Fruit fly (Drosophila melanogaster): ENCODE measurements around the gene CG6927.

Gene CG6927

DNA sequence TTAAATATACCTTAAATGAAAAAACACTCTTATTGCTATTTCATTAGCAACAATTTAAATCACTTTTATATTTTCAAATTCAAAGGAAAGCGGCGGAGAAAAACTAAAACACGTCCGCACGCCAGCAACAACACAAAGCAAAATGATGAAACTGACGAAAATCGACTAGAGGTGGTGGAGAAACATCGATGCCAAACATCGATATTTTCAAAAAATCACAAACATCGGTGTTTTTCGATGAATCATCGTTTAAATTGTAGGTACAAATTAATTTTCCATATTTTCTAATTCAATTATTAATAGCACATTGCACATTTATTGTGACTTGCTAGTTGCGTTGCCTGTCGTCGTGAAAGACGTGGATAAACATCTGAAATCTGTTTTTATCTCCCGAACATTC is 24.3 kb downstream of the CG6927 start:
- no peak for TF ChIP-seq pad (GFP tag; optimal IDR thresholded peaks at IDR 0.05)
- peak; percentile 28 for TF ChIP-seq bab1 (GFP tag; optimal IDR thresholded peaks at IDR 0.05)
- no peak for TF ChIP-seq Hr96 (GFP tag; optimal IDR thresholded peaks at IDR 0.05)
- TF ChIP-seq kay (GFP tag; ENCODE audit: borderline replicate concordance), result peak; percentile 79
- TF ChIP-seq Crg-1 (GFP tag; optimal IDR thresholded peaks at IDR 0.05), result peak; percentile 3
- peak; percentile 42 for TF ChIP-seq tj (GFP tag; optimal IDR thresholded peaks at IDR 0.05)
- TF ChIP-seq CG1620 (GFP tag; optimal IDR thresholded peaks at IDR 0.05), result peak; percentile 1

DNA sequence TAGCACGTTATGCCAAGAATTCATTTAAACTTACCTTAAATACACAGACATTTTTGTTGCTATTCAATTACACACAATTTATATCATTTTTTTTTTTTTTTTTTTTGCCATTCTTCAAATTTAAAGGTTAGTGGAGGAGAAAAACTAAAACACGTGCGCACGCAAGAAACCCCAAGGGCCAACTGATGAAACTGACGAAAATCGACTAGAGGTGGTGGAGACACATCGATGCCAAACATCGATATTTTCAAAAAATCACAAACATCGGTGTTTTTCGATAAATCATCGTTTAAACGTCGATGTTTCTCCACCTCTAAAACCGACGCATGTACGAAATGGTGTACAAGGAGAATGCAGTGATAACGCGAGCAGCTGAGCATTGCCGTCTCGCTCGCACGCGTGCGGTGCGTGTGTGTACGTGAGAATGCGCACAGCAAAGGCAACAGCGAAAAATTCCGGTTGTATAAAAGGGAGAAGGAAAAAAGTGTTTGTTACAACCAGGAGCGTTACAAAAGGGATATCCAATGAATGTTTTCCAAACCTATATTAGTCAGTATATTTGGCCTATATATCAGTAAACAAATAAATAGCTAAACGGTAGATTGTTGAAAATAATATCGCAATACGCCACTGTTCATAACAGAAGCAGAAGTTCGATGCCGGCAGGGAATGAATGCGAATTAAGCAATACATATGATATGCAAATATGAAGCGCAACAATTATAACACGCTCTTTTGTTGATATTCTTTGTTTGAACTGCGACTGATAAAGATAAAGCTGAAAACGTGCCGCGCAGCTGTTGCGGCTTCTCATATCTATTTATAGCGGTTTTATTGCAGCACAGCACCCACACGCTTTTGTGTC is 29.5 kb downstream of the CG6927 start:
- no peak for TF ChIP-seq cnc (optimal IDR thresholded peaks at IDR 0.05)
- no peak for TF ChIP-seq CG5204 (GFP tag; optimal IDR thresholded peaks at IDR 0.05)
- no peak for TF ChIP-seq Clk (GFP tag; optimal IDR thresholded peaks at IDR 0.05)
- peak; percentile 39 for TF ChIP-seq tj (GFP tag; optimal IDR thresholded peaks at IDR 0.05)
- no peak for TF ChIP-seq cic (GFP tag; optimal IDR thresholded peaks at IDR 0.05)
- no peak for TF ChIP-seq kay (GFP tag; ENCODE audit: borderline replicate concordance)
- peak; percentile 53 for TF ChIP-seq ovo (GFP tag; optimal IDR thresholded peaks at IDR 0.05)
- TF ChIP-seq toe (GFP tag; optimal IDR thresholded peaks at IDR 0.05), result no peak
- TF ChIP-seq CG7045 (GFP tag; optimal IDR thresholded peaks at IDR 0.05), result no peak
- no peak for TF ChIP-seq CG14711 (tag; optimal IDR thresholded peaks at IDR 0.05)
- no peak for TF ChIP-seq CG33017 (tag; optimal IDR thresholded peaks at IDR 0.05)
- peak; percentile 12 for TF ChIP-seq bab1 (GFP tag; optimal IDR thresholded peaks at IDR 0.05)
- TF ChIP-seq CG12768 (GFP tag; optimal IDR thresholded peaks at IDR 0.05), result no peak
- no peak for TF ChIP-seq CG11617 (GFP tag; optimal IDR thresholded peaks at IDR 0.05)
- TF ChIP-seq CG7101 (tag; optimal IDR thresholded peaks at IDR 0.05), result no peak
- TF ChIP-seq CG1620 (GFP tag; optimal IDR thresholded peaks at IDR 0.05), result no peak
- peak; percentile 29 for TF ChIP-seq Crg-1 (GFP tag; optimal IDR thresholded peaks at IDR 0.05)
- TF ChIP-seq Hr96 (GFP tag; optimal IDR thresholded peaks at IDR 0.05), result no peak
- peak; percentile 9 for TF ChIP-seq Mnt (GFP tag; optimal IDR thresholded peaks at IDR 0.05)
- TF ChIP-seq pad (GFP tag; optimal IDR thresholded peaks at IDR 0.05), result no peak

DNA sequence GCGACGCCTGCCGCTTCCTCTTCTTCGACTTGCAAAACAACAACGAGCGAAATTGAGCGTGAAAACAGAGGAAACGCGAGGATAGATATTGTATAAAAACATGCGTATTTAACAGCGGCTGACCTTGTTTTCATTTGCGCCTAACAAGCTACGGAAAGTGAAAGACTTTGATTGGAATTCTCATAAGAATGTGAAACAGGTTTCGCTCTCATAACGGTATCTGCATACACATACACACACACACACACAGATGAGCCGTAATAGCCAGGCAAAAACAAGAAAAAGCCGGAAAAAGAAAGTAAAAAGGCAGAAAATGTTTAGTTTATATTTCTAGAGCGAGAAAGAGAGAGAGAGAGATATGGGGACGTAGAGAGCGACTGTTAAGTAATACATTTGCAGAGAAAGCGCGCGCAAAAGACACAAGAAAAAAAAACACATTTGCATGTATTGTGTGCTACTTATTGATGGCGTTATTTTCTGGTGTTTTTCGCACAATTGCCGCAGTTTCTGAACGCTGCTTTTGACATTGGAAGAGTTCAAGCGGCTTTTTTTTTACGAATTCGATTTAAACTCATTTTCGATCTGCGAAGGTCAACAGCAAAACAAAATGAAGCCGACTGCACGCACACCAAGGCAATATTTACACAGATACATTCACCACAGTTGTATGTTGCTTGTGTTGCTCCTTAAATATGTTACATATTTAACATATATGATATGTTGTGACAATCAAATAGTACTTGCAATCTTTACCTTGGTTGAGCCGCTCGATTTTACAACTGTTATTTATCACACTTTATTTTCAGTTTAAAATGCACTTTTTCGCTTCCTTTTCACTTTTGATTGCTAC is 30.7 kb downstream of the CG6927 start:
- TF ChIP-seq CG1620 (GFP tag; optimal IDR thresholded peaks at IDR 0.05) (peak; percentile 3), Mnt (GFP tag; optimal IDR thresholded peaks at IDR 0.05) (peak; percentile 18), bab1 (GFP tag; optimal IDR thresholded peaks at IDR 0.05) (peak; percentile 18), CG33017 (tag; optimal IDR thresholded peaks at IDR 0.05) (no peak), pad (GFP tag; optimal IDR thresholded peaks at IDR 0.05) (no peak), Hr96 (GFP tag; optimal IDR thresholded peaks at IDR 0.05) (no peak), CG14711 (tag; optimal IDR thresholded peaks at IDR 0.05) (no peak), cnc (optimal IDR thresholded peaks at IDR 0.05) (no peak), Crg-1 (GFP tag; optimal IDR thresholded peaks at IDR 0.05) (no peak), Clk (GFP tag; optimal IDR thresholded peaks at IDR 0.05) (no peak), CG12768 (GFP tag; optimal IDR thresholded peaks at IDR 0.05) (no peak), CG11617 (GFP tag; optimal IDR thresholded peaks at IDR 0.05) (no peak), cic (GFP tag; optimal IDR thresholded peaks at IDR 0.05) (no peak), tj (GFP tag; optimal IDR thresholded peaks at IDR 0.05) (peak; percentile 40), CG7045 (GFP tag; optimal IDR thresholded peaks at IDR 0.05) (no peak), CG5204 (GFP tag; optimal IDR thresholded peaks at IDR 0.05) (no peak), ovo (GFP tag; optimal IDR thresholded peaks at IDR 0.05) (peak; percentile 78), kay (GFP tag; ENCODE audit: borderline replicate concordance) (no peak), CG7101 (tag; optimal IDR thresholded peaks at IDR 0.05) (peak; percentile 13), toe (GFP tag; optimal IDR thresholded peaks at IDR 0.05) (no peak)

DNA sequence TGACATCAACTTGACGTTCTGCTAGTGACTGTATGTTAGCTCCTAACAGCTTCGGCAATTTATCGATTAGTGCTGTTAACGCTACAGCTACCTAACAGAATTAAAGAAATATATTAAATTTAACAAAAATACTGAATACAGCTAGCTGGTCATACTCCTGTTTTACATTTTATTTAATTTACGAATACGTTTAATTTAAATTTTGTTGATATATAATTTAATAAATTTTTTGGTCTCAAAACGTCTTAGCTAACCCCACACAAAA is 31.3 kb downstream of the CG6927 start, which contains the start of gene CG44774:
Gene CG44774, minus strand, starts transcription at position 34 of the 265 bp plus-strand sequence.
- TF ChIP-seq CG33017 (tag; optimal IDR thresholded peaks at IDR 0.05), result no peak
- peak; percentile 43 for TF ChIP-seq kay (GFP tag; ENCODE audit: borderline replicate concordance)

DNA sequence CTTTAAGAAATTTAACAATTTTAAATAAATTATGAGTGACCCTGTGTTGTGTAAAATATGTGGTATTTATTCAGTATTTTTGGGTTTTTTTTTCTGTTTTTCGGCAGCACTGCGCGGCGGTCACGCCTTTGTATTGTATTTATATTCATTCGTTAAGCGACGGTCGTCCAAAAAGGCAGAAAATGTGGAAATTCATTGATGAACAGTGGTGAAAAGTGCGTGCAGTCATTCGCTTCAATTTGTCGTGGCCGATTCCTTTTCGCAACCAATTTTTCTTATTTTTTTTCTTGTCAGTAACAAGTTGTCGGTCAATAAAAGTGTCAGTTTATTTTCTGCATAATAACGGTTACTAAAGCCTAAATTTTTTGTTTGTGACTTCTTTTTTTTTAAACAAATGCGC is 32.3 kb downstream of the CG6927 start, which contains the start of gene Ptp4E:
Gene Ptp4E, plus strand, starts transcription at position 143 of the 400 bp plus-strand sequence.
- TF ChIP-seq Clk (GFP tag; optimal IDR thresholded peaks at IDR 0.05), result no peak
- no peak for TF ChIP-seq CG12768 (GFP tag; optimal IDR thresholded peaks at IDR 0.05)
- TF ChIP-seq CG33017 (tag; optimal IDR thresholded peaks at IDR 0.05), result no peak
- no peak for TF ChIP-seq CG7045 (GFP tag; optimal IDR thresholded peaks at IDR 0.05)
- TF ChIP-seq ovo (GFP tag; optimal IDR thresholded peaks at IDR 0.05), result no peak
- TF ChIP-seq pad (GFP tag; optimal IDR thresholded peaks at IDR 0.05), result no peak
- no peak for TF ChIP-seq toe (GFP tag; optimal IDR thresholded peaks at IDR 0.05)
- TF ChIP-seq CG7101 (tag; optimal IDR thresholded peaks at IDR 0.05), result peak; percentile 24
- TF ChIP-seq cic (GFP tag; optimal IDR thresholded peaks at IDR 0.05), result no peak
- peak; percentile 63 for TF ChIP-seq tj (GFP tag; optimal IDR thresholded peaks at IDR 0.05)
- peak; percentile 38 for TF ChIP-seq Mnt (GFP tag; optimal IDR thresholded peaks at IDR 0.05)
- TF ChIP-seq CG5204 (GFP tag; optimal IDR thresholded peaks at IDR 0.05), result no peak
- no peak for TF ChIP-seq CG14711 (tag; optimal IDR thresholded peaks at IDR 0.05)
- TF ChIP-seq CG11617 (GFP tag; optimal IDR thresholded peaks at IDR 0.05), result no peak
- peak; percentile 57 for TF ChIP-seq bab1 (GFP tag; optimal IDR thresholded peaks at IDR 0.05)
- TF ChIP-seq CG1620 (GFP tag; optimal IDR thresholded peaks at IDR 0.05), result no peak
- TF ChIP-seq Hr96 (GFP tag; optimal IDR thresholded peaks at IDR 0.05), result no peak
- TF ChIP-seq kay (GFP tag; ENCODE audit: borderline replicate concordance), result no peak
- no peak for TF ChIP-seq Crg-1 (GFP tag; optimal IDR thresholded peaks at IDR 0.05)
- TF ChIP-seq cnc (optimal IDR thresholded peaks at IDR 0.05), result no peak

All from whole organism, adult.